Worm (Caenorhabditis elegans) whole organism, L4/young adult: Measurements from ENCODE around the gene fbxb-35.
"Not testable (repeated sequence)": the region's sequence is repeated elsewhere in the genome, so short reads cannot be mapped to it uniquely, and the experiment has no call there.

ENCODE experiments used
- W03F9.2 ChIP-seq: fragments of 150-350 bp; optimal IDR thresholded peaks from 2 replicates; lab custom pipeline; 2014; ENCODE audit warnings: missing biosample characterization, missing genetic modification characterization
- dao-5 ChIP-seq: sonication (generic microtip); optimal IDR thresholded peaks from 2 replicates; lab custom pipeline; 2016; ENCODE audit warnings: missing genotype, missing genetic modification characterization, moderate library complexity, missing compliant biosample characterization
- him-1 ChIP-seq: sonication (generic microtip); optimal IDR thresholded peaks from 2 replicates; lab custom pipeline; 2016; ENCODE audit warnings: missing genotype, missing genetic modification reagents, missing genetic modification characterization, missing compliant biosample characterization

fbxb-35 gene

DNA sequence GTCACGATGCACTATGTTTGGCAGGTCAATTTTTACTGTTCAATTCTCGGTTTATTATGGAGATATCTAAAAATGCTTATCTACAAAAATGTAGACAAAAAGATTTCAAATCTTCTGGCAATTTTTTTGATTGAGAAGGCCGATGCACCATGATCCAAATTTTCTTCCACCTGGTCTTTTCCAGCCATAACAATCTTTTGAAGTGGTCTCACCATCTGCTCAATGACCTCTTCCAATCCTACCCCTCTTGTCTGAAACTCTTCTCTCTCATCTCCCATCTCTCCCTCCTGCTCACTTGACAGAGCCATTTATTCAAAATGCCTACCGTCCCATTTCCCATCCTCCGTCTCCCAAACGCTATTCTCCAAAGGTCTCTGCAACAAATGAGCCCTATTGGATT, at the start of gene fbxb-35:
Gene fbxb-35, plus strand, starts transcription at position 301 of the 400 bp plus-strand sequence.
- TF ChIP-seq dao-5 (tag; lab: Kevin White, UChicago) (no peak), him-1 (no peak), W03F9.2 (tag; lab: Kevin White, UChicago) (no peak)

DNA sequence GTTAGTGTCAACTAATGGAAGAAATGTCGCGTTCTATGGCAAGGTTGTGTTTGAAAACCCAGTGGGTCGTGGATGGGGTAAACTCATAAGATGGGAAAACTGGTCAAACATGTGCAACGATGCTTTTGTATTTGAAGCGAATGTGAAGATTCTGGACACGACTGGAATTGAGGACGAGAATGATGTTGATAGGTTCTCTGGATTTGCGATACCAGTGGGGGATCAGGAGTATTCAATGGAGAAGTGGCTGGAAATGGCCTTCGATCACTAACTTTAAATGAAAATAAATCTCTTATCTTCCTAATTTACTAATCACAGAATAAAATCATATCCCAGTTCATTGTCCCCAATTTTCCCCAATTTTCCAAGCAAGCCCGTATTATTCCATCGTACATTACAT, 40.3 kb upstream of the fbxb-35 start:
- TF ChIP-seq him-1, result no peak
- no peak for TF ChIP-seq dao-5 (tag; lab: Kevin White, UChicago)
- no peak for TF ChIP-seq W03F9.2 (tag; lab: Kevin White, UChicago)

DNA sequence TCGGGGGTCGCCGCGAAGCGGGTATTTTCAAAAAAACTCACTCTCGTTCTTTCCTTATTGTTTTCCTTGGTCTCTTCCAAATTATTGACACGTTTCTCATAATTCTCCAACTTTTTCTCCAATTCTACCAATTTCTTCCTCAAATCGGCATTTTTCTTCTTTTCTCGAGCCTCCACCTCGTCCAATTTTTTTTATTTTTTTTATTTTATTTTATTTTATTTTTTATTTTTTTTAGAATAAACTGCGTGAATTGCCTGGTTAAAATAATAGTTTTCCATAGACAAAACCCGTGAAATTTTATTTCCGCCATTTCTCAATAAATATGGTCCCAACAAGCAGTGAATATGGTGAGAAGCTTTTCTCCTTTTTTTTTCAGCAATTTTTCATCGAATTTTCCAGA, 38.8 kb upstream of the fbxb-35 start, which contains the start of gene F59H6.15:
Gene F59H6.15, plus strand, starts transcription at position 301 of the 400 bp plus-strand sequence.
- TF ChIP-seq dao-5 (tag; lab: Kevin White, UChicago) (no peak), W03F9.2 (tag; lab: Kevin White, UChicago) (no peak), him-1 (no peak)

DNA sequence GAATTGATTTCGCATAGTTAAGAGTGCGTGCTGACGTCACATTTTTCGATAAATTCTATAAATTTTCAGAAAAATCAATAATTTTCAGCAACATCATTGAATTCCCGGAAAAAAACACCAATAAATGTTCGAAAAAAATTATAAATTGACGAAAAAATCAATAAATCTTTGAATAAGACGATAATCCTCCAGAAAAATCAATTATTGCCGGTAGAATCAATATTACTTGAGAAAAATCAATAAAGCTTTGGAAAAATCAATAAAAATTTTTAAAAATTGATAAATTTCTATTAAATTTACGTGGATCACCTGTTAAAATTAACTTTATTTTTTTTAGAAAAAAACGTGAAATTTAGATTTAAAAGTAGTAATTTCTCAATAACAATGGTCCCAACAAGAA, 37.6 kb upstream of the fbxb-35 start:
- TF ChIP-seq W03F9.2 (tag; lab: Kevin White, UChicago), result no peak
- TF ChIP-seq dao-5 (tag; lab: Kevin White, UChicago), result no peak
- no peak for TF ChIP-seq him-1

DNA sequence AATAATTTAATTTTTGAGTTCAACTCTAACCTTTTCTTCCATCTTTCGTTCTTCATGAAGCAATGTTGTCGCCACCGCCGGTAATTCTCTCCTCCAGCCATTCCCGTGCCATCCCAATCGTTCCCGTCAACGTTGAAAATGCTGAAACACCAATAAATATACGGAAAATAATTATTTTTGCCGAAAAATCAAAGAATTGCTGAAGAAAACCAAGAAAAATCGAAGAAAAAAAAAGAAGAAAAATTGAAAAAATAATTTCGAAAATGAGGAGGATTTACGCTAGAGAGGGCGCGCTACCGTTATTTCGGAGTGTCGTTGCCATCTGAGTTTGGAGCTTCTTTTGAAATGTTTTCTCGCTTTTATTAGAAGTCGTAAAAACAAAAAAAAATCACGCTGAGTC, 28.0 kb upstream of the fbxb-35 start, which contains the start of gene cya-2:
Gene cya-2, minus strand, starts transcription at position 101 of the 400 bp plus-strand sequence.
- not testable (repeated sequence) for TF ChIP-seq him-1; dao-5 (tag; lab: Kevin White, UChicago); W03F9.2 (tag; lab: Kevin White, UChicago)

DNA sequence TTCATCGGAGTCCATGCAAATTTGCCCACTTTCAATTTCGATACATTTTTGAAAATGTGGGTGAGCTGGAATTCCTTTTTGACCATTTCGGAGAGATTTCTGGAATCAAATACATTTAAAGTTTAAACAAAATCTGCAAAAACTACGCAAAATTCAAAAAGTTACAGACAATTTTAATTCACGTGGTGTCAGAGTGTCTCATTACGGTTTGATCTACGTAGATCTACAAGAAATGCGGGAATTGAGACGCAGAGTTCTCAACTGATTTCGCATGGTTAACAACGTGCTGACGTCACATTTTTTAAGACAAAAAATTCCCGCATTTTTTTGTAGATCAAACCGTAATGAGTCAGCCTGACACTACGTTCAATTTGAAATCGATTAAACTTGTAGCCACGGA, 24.9 kb upstream of the fbxb-35 start, which contains the start of gene bath-21:
Gene bath-21, minus strand, starts transcription at position 101 of the 400 bp plus-strand sequence.
- TF ChIP-seq him-1 (no peak), W03F9.2 (tag; lab: Kevin White, UChicago) (no peak), dao-5 (tag; lab: Kevin White, UChicago) (no peak)

DNA sequence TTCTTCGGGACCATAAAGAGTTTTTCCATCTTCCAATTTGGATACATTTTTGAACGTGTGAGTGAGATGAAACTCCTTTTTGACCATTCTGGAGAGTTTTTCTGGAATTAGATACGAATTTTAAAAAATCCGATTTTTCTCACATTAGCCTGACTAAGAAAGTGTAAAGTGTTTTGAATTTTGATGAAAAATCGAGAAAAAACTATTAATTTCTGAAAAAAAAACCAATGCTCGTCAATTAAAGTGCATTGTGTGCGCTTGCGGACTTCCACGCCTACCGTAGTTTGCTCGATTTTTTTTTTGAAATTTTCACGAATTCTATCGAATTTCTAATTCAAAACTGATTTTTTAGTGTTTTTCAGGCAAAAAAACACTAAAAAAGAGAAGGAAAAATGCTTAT, 22.8 kb upstream of the fbxb-35 start, which contains the start of gene bath-1:
Gene bath-1, minus strand, starts transcription at position 101 of the 400 bp plus-strand sequence.
- no peak for TF ChIP-seq dao-5 (tag; lab: Kevin White, UChicago)
- no peak for TF ChIP-seq W03F9.2 (tag; lab: Kevin White, UChicago)
- no peak for TF ChIP-seq him-1

DNA sequence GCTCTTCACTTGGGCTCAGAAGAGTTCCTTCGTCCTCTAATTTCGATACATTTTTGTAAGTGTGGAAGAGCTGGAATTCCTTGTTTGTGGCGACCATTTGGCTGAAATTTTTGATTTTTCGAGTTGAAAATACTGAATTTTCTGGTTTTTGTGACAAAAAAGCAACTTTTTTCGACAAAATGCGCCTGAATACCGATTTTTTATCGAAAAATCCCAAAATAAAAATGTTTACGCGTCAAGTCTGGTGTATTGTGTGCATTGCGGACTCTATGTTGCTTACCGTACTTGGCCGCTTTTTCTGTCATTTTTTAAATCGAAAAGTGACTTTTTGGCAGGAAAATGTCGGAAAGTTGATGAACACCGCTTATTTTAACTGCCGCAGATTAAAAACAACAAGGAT, 21.1 kb upstream of the fbxb-35 start, which contains the start of gene bath-3:
Gene bath-3, minus strand, starts transcription at position 101 of the 400 bp plus-strand sequence.
- TF ChIP-seq dao-5 (tag; lab: Kevin White, UChicago) (no peak), W03F9.2 (tag; lab: Kevin White, UChicago) (no peak), him-1 (no peak)

DNA sequence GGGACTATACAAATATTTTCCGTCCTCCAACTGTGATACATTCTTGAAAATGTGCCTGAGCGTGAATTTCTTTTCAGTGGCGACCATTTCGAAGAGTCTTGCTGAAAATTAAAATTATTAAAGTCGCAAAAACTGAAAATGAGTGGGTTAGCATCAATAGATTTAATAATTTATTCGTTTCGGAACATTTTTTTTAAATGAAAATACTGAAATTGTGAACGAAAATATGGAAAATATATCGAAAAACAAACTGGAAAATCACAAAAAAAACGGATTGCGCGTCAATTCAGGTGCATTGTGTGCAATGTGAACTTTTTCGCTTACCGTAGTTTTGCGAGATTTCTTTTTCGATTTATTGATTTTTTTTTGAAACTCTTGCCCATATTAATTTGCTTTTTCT, 19.6 kb upstream of the fbxb-35 start, which contains the start of gene bath-5:
Gene bath-5, minus strand, starts transcription at position 101 of the 400 bp plus-strand sequence.
- no peak for TF ChIP-seq dao-5 (tag; lab: Kevin White, UChicago)
- no peak for TF ChIP-seq W03F9.2 (tag; lab: Kevin White, UChicago)
- TF ChIP-seq him-1, result no peak

DNA sequence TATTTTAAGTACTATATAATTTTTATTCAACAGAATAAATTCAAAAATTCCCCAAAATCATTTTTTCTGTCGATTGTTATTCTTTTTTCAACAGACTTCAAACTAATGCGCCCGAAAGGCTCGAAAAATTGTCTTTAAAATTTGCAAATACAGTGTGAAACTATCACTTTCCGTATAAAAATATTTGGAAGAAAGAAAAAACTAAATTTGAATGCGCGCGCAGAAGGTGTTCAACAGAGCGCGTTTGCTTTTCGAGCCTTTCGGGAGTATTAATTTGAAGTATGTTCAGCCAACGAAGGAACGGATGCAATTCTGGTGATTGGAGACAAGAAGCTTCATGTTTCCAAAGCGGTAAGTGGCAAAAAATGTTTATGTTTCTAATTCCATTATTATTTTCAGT, 19.2 kb upstream of the fbxb-35 start, which contains the start of gene btb-4:
Gene btb-4, plus strand, starts transcription at position 35 of the 400 bp plus-strand sequence.
- not testable (repeated sequence) for TF ChIP-seq dao-5 (tag; lab: Kevin White, UChicago); W03F9.2 (tag; lab: Kevin White, UChicago); him-1

DNA sequence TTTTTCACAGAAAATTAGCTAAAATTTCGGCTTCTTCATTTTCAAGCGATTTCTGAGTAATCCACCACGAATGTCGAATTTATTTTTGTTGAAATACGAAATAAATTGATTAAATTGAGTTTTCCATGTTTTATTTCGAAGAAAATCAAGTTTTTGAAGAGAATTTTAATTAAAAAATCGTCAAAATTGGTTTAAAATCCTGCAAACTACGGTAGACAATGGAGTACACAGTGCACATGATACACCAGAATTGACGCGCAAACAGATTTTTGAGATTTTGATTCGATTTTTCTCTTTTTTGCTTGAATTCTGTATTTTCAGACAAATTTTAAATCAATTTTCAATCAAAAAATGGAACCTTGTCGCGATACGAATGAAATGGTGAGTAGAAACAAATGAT, 18.2 kb upstream of the fbxb-35 start, which contains the start of gene F59H6.14:
Gene F59H6.14, plus strand, starts transcription at position 301 of the 400 bp plus-strand sequence.
- TF ChIP-seq W03F9.2 (tag; lab: Kevin White, UChicago) (no peak), dao-5 (tag; lab: Kevin White, UChicago) (no peak), him-1 (no peak)

DNA sequence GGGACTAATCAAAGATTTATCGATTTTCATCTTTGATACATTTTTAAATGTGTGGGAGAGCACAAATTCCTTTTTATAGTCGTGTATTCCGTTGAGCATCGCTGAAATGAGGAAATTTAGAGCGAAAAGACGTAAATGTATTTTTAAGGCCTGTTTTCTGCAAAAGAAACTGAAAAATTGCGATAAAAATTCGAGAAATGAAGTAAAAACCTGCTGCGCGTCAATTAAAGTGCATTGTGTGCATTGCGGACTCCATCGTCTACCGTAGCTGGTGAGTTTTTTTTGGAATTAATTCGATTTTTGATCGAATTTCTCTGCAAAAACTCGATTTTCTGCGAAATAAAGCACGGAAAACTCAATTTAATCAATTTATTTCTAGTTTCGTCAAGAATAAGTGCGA, 12.2 kb upstream of the fbxb-35 start, which contains the start of gene bath-19:
Gene bath-19, minus strand, starts transcription at position 101 of the 400 bp plus-strand sequence.
- TF ChIP-seq him-1, result no peak
- TF ChIP-seq dao-5 (tag; lab: Kevin White, UChicago), result no peak
- no peak for TF ChIP-seq W03F9.2 (tag; lab: Kevin White, UChicago)

DNA sequence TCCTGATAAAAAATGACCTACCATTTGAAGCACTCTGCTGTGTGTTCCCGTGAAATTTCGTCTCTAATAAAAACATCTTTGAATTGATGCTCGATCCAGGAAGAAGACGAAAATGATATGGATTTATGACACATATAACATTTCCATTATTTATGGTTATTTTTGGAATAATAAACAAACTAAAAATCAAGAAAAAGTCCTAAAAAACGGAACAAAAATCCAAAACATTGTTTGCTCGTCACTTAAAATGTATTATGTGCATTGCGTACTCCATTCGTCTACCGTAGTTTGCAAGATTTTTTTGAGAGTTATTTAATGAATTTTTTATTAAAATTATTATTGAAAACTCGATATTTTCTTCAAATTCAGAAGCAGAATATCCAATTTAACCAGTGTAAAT, 9.0 kb upstream of the fbxb-35 start, which contains the start of gene bath-20:
Gene bath-20, minus strand, starts transcription at position 101 of the 400 bp plus-strand sequence.
- no peak for TF ChIP-seq dao-5 (tag; lab: Kevin White, UChicago)
- no peak for TF ChIP-seq W03F9.2 (tag; lab: Kevin White, UChicago)
- TF ChIP-seq him-1, result no peak

DNA sequence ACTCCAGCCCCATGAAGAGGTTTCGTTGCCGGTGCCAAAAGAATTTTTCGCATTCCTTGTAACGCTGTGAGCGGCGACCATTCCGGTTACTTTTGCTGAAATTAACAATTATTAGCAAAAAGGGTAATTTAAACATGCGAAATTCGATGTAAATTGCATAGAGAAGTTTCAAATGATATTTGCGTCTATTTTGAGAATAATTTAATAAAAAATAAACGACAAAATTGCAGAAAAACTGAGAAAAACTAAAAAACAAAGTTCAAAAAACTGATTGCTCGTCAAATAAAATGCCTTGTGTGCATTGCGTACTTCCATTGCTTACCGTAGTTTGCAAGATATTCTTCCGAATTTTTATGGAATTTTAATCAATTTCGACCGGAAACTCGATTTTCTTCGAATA, 6.0 kb upstream of the fbxb-35 start, which contains the start of gene bath-24:
Gene bath-24, minus strand, starts transcription at position 101 of the 400 bp plus-strand sequence.
- TF ChIP-seq dao-5 (tag; lab: Kevin White, UChicago), result no peak
- TF ChIP-seq him-1, result no peak
- no peak for TF ChIP-seq W03F9.2 (tag; lab: Kevin White, UChicago)
